Worm (Caenorhabditis elegans) whole organism, L3 larva: ENCODE measurements around the gene gpa-2.

Experiments used
- R02D3.7 ChIP-seq: fragments of 150-350 bp; optimal IDR thresholded peaks from 2 replicates; lab custom pipeline; 2014; ENCODE audit warnings: missing biosample characterization, missing genetic modification characterization
- nhr-43 ChIP-seq: sonication (generic microtip); optimal IDR thresholded peaks from 2 replicates; lab custom pipeline; 2016; ENCODE audit warnings: mild to moderate bottlenecking, missing genetic modification characterization, missing compliant biosample characterization; ENCODE audit not compliant: poor library complexity, severe bottlenecking
- pha-4 ChIP-seq: fragments of 150-350 bp; optimal IDR thresholded peaks from 2 replicates; lab custom pipeline; 2014; ENCODE audit warnings: missing biosample characterization, missing genetic modification reagents, missing genetic modification characterization

DNA sequence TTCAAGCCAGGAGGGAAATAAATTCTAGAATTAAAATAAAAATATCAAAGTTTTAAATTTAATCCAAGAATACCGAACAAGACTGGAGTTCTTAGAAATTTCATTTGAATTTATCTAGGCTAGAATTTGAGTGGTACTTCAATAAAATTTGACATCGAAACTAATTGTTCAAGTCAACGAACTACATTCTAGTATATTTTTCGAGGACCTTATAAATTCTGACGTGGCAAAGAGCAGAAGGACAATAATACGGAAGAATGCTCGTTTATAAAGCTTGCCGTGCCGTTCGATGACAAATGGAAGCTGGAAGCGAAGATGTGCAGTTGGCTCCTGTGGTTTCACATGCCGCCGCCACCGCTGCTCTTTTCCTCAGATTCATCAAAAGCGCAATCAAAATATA, 30.0 kb downstream of the gpa-2 start:
- TF ChIP-seq pha-4 (no peak), R02D3.7 (tag; lab: Kevin White, UChicago) (no peak), nhr-43 (tag; lab: Kevin White, UChicago) (no peak)
